Worm (Caenorhabditis elegans): ENCODE results near the gene nlp-55.

nlp-55 gene

ce11 chrII:8248745-8249144 lies 46.5 kb downstream of the nlp-55 start, which contains the start of the genes F35C11.2 and F35C11.4:
TSS of gene F35C11.2 (minus strand) at chrII:8248834.
TSS of gene F35C11.4 (plus strand) at chrII:8249004.
- TF ChIP-seq nhr-232 (tag; optimal IDR thresholded peaks at IDR 0.05) = no peak
- TF ChIP-seq madf-2 (tag; optimal IDR thresholded peaks at IDR 0.05) = no peak
- TF ChIP-seq ceh-19 (GFP tag; optimal IDR thresholded peaks at IDR 0.05) = no peak
- no peak for TF ChIP-seq Y22D7AL.16 (tag; optimal IDR thresholded peaks at IDR 0.05)
- TF ChIP-seq F13H6.1 (tag; optimal IDR thresholded peaks at IDR 0.05) = no peak
- TF ChIP-seq hlh-6 (tag; optimal IDR thresholded peaks at IDR 0.05) = no peak
- no peak for TF ChIP-seq C38D4.7 (GFP tag; optimal IDR thresholded peaks at IDR 0.05)
- no peak for TF ChIP-seq zip-5 (tag; optimal IDR thresholded peaks at IDR 0.05)
- TF ChIP-seq sox-2 (GFP tag; IDR thresholded peaks at IDR 0.05) = no peak
- TF ChIP-seq ztf-16 (tag; optimal IDR thresholded peaks at IDR 0.05) = no peak
- no peak for TF ChIP-seq pros-1 (tag; optimal IDR thresholded peaks at IDR 0.05)
- no peak for TF ChIP-seq unc-86 (tag; optimal IDR thresholded peaks at IDR 0.05)
- no peak for TF ChIP-seq eyg-1 (tag; optimal IDR thresholded peaks at IDR 0.05)
- TF ChIP-seq hlh-8 (tag; optimal IDR thresholded peaks at IDR 0.05) = no peak
- no peak for TF ChIP-seq K02D7.2 (tag; optimal IDR thresholded peaks at IDR 0.05)
- no peak for TF ChIP-seq pax-1 (tag; optimal IDR thresholded peaks at IDR 0.05)
- TF ChIP-seq sox-4 (tag; optimal IDR thresholded peaks at IDR 0.05) = no peak
- TF ChIP-seq pha-2 (tag; optimal IDR thresholded peaks at IDR 0.05) = no peak
- no peak for TF ChIP-seq gmeb-2 (tag; optimal IDR thresholded peaks at IDR 0.05)

- TF ChIP-seq pat-9 (tag; optimal IDR thresholded peaks at IDR 0.05) (no peak), F13H6.1 (tag; optimal IDR thresholded peaks at IDR 0.05) (no peak), hlh-30 (tag; optimal IDR thresholded peaks at IDR 0.05; ENCODE audit: insufficient read depth) (no peak), Y22D7AL.16 (tag; optimal IDR thresholded peaks at IDR 0.05) (no peak), ets-4 (tag; optimal IDR thresholded peaks at IDR 0.05) (no peak), sdc-2 (tag; optimal IDR thresholded peaks at IDR 0.05) (no peak), fkh-10 (GFP tag; optimal IDR thresholded peaks at IDR 0.05) (no peak), dve-1 (tag; optimal IDR thresholded peaks at IDR 0.05) (no peak), C08G9.2 (tag; optimal IDR thresholded peaks at IDR 0.05) (no peak), ceh-18 (tag; optimal IDR thresholded peaks at IDR 0.05) (no peak), gmeb-2 (tag; optimal IDR thresholded peaks at IDR 0.05) (no peak), ceh-14 (tag; optimal IDR thresholded peaks at IDR 0.05) (no peak)
Measured at ce11 chrII:8246476-8246875, 48.7 kb downstream of the nlp-55 start, which contains the start of gene F35C11.3. TSS of gene F35C11.3 (plus strand) at chrII:8246776.
